Fruit fly (Drosophila melanogaster): ENCODE data around the gene CG4218.
A peak's percentile ranks its signal among the peaks of the same experiment; 100 is the strongest.

CG4218 gene

DNA sequence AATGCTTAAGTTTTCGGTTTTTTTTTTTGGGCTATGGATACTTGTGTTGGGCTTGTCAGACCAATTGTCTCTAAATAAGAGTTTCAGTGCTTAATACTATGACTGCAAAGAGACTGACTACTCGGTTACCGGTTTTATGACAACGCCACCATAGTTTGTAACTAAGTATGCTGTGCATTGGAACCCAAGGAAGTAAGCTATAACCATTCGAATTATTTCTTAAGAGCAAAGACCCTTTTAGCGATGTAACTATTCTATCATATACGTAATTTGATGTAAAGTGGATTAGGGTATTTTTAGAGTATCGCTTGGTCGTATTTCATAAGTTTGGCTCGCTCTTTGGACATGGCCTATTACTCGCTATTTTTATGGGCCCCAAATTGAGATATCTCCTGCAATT lies at the start of gene CG4218:
Gene CG4218, minus strand, starts transcription at position 101 of the 400 bp plus-strand sequence.
- TF ChIP-seq psq (optimal IDR thresholded peaks at IDR 0.05) (no peak), pan (optimal IDR thresholded peaks at IDR 0.05) (no peak), CG8478 (optimal IDR thresholded peaks at IDR 0.05) (no peak), Dll (optimal IDR thresholded peaks at IDR 0.05) (no peak), EcR (GFP tag; optimal IDR thresholded peaks at IDR 0.05) (no peak), usp (GFP tag; optimal IDR thresholded peaks at IDR 0.05) (no peak)

DNA sequence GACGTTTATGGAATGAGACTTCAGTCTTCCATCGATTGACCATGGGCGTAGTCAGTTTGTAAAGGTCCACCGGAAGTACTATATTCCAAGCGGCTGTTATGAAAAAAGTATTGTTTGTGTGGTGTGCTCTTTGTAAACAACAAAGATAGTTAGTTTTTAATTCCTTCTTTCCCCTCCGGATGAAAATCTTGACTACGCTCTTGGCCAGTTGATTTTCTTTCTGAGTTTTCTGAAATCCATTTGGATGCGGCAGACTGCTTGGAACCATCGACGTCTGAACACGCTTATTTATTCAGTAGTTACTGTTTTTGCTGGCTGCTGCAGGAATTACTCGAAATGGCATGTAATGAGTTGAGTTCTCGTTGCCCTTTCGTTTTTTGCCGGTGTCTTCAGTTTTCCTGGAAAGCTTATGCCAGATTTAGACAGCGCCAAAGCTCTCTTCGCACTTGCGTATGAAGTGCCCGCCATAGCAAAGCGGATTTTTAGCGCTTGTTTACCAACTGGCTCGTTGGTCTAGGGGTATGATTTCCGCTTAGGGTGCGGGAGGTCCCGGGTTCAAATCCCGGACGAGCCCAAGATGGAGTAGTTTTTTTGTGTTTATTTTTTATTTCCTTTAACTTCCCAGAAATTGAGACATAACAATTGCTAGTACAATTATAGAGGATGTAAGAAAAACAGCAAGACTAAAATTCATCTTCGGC lies 49.6 kb upstream of the CG4218 start:
- TF ChIP-seq EcR (GFP tag; optimal IDR thresholded peaks at IDR 0.05) (no peak), Dll (optimal IDR thresholded peaks at IDR 0.05) (no peak), psq (optimal IDR thresholded peaks at IDR 0.05) (no peak), CG8478 (optimal IDR thresholded peaks at IDR 0.05) (no peak), pan (optimal IDR thresholded peaks at IDR 0.05) (no peak)

DNA sequence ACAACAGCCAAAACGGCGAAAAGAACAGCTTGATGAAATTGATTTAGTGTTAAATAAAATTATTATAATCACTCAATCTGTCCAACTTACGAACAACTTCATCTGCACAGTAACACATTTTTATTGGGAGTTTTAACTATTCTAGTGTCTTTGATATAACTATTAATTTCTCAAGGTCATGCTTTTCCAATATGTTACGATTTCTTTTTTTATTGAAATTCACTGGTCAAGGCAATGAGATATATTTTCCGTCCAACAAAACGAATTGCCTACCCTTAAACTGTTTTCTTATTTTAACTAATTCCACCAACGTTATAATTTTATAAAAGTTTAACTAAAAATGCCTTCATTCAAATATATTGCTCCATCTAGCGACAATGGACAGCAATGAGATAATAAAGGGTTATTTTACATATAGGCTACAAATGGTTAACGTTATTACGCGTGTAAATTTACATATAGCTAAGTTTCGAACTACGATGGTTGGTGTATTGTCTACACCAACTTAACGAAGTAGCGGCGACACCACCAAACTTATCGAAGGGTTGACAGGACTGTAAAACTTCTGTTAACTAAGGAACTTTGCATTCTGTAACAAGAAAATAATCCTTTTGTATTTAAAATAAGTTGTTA lies 39.8 kb upstream of the CG4218 start:
- TF ChIP-seq pan (optimal IDR thresholded peaks at IDR 0.05) (no peak), Dll (optimal IDR thresholded peaks at IDR 0.05) (no peak), psq (optimal IDR thresholded peaks at IDR 0.05) (no peak)

DNA sequence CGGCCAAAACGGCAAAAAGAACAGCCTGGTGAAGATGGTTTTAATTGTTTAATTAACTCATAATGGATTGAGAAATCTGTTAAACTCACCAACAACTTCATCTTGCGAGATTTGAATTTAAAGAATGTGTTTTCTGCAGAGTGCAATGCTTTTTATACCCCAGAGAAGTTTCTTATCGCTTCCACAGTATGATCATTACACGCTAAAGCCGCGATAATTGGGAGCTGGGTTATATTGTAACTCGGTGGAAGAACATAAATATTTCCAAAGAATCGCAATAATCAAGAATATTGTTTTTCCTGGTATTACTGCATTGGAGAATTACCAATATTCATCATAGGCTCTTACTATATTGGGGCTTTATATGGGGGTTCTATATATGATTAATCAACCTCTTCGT lies 39.2 kb upstream of the CG4218 start, which contains the start of gene CG42680:
Gene CG42680, minus strand, starts transcription at position 101 of the 400 bp plus-strand sequence.
- no peak for TF ChIP-seq CG8478 (optimal IDR thresholded peaks at IDR 0.05)

DNA sequence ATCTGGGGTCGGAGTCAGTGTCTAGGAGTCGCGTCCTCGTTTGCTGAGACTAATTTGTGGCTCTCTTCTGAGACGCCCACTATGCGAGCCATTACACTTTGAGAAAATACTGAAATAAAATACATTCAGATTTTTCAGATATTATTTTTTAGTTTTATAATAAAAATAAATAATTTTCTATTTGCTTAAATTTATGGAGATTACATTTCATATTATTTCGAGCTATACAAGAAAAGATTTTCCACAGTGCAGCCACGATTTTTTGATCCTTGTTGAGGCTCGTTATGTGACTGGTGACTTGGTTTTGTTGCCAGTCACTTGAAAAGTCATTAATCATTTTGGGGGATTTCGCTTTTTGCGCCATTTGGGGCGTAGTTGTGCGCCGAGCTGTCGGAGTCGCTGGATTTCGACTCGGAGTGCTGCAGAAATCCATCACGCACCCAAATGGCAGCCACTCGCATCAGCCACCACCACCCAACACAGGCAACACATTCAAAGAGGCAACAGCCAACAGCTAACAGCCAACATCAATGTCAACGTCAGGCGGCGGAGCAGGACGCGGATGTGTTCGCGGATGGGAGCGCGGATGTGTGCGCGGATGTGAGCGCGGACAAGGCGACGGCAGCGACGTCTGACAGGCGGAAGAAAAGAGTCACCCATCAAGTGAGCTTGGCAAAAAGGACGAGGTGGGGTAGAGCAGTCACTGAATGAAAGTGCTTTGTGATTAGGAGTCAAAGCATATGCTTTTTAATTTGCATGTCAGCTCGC lies 38.0 kb upstream of the CG4218 start:
- TF ChIP-seq pan (optimal IDR thresholded peaks at IDR 0.05) (no peak), CG8478 (optimal IDR thresholded peaks at IDR 0.05) (no peak), Dll (optimal IDR thresholded peaks at IDR 0.05) (no peak), EcR (GFP tag; optimal IDR thresholded peaks at IDR 0.05) (no peak), psq (optimal IDR thresholded peaks at IDR 0.05) (no peak), usp (GFP tag; optimal IDR thresholded peaks at IDR 0.05) (no peak)

DNA sequence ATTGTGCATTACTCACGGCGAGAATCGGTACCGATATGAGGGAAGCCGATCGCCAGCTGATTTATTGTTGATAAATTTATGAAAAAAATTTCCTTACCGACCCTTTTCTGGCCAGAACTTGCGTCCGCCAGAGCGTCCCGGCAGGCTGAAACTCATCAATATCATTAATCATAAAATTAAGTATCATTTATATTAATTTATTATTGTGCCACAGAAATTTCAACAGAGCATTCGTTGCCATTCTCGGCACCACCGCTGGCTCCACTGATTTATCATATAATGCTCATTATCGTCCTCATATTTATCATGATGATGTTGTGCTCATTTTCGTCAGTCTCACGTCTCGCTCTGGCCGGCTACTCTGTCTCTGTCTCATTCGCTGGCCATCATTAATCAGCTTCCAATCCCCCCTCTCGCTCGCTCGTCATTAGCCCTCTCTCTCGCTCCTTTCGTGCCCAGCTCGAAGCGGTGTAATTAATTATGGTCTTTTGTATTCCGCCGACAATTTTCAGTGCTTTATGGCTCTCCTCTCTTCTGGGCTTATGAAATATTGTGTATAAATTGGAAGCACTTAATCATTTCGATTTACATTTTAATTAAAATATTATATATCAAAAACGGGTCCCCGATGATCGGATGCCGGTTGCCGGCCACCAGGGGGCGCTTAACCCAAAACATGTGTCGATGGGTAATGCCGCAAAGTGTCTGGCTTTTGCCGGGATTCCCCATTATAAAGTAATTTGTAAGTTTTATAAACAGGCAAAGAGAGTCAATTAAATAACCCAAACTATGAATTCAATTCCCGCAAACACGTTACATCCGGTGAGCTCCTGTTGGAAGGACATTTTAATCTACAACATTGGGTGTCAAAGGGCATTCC lies 32.0 kb upstream of the CG4218 start:
- TF ChIP-seq usp (GFP tag; optimal IDR thresholded peaks at IDR 0.05) (no peak), CG8478 (optimal IDR thresholded peaks at IDR 0.05) (no peak), Dll (optimal IDR thresholded peaks at IDR 0.05) (peak; percentile 59)

DNA sequence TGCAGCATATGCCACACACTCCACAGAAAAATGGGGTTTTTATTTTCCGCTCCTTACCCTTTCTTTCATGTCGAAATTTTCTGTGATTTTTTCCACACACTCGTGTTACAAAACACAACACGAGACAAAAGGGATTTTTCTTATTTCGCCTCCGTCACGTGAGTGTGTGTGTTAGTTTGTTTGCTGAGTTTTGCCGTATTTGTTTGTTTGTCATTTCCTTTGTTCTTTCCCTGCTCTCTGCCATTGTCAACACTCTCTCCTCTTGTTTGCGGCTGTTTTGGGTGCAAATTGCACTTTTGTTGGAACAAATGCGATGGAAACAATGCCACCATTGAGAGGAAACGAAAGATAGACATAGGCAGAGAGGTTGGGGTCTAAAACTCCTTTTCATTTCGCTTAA lies 30.5 kb upstream of the CG4218 start:
- TF ChIP-seq usp (GFP tag; optimal IDR thresholded peaks at IDR 0.05), result no peak
- TF ChIP-seq pan (optimal IDR thresholded peaks at IDR 0.05), result no peak

DNA sequence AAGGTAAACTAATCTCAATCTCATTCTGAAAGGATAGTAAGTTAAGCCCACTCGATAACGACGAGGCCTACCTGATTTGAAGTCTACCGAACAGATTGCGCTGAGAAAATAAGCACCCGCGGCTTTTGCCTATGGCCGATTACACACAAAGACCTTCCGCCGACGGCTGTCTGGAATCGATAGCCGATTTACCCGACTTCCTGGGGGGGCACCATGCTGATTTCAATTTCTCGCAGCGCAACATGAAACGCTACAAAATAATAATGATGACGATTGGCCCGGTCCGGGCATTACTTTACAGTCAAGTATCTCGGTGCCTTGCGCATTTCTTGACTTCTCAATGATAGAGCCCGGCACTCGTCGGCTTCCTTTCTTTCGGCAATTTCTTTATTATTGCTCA lies 28.3 kb upstream of the CG4218 start:
- TF ChIP-seq EcR (GFP tag; optimal IDR thresholded peaks at IDR 0.05) (no peak), pan (optimal IDR thresholded peaks at IDR 0.05) (no peak), Dll (optimal IDR thresholded peaks at IDR 0.05) (no peak), usp (GFP tag; optimal IDR thresholded peaks at IDR 0.05) (no peak), psq (optimal IDR thresholded peaks at IDR 0.05) (no peak), CG8478 (optimal IDR thresholded peaks at IDR 0.05) (no peak)

DNA sequence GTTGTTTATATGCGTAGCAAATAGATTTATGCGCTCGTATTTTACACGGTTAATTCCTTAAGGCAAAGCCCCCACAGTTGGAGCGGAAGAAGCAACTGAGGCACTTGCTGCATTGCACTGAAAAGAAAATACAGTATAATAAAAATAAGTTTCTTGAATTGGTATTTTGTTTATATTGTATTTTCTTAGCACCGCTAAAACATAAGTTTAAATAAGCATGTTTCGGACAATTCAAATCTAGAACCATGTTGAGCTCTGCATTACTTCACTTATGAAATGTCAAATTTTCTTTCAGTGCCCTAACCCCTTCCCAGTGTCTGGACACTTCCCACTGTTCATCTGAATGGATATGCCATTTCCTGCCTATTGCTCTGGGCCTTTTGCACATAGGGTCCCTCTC lies 25.9 kb upstream of the CG4218 start:
- no peak for TF ChIP-seq EcR (GFP tag; optimal IDR thresholded peaks at IDR 0.05)
- no peak for TF ChIP-seq CG8478 (optimal IDR thresholded peaks at IDR 0.05)
- no peak for TF ChIP-seq Dll (optimal IDR thresholded peaks at IDR 0.05)
- TF ChIP-seq psq (optimal IDR thresholded peaks at IDR 0.05), result no peak
- no peak for TF ChIP-seq pan (optimal IDR thresholded peaks at IDR 0.05)
- TF ChIP-seq usp (GFP tag; optimal IDR thresholded peaks at IDR 0.05), result no peak

DNA sequence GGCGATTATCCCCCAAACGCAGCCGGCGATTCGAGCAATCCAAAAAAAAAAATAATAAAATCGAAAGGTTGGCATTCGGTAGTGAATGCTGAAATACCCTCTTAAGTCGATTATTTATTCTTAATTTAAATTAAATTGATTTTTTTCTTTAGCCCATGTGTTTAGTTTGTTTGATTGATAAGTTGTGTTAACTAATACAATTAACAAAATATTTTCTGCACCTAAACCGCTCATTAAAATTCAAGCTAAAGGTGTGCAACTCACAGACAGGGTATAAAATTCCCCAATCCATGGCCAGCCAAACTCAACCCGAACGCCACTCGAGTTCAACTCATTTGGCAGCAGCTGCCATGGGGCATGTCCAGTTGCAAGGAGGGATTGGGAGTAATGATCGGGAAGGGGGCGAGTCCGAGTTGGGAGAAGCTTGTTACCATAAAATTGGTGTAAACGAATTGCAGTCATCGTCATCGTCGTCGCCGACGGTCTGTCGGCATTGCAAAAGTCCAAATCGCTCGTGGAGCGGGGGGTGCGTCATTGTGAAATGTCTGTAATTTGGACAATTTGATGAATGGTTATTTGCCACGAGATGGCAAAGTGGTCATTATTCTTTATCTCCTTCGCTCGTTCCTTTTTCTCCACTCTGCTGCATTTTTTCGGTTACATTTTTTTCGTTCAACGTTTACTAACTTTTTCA lies 24.5 kb upstream of the CG4218 start:
- TF ChIP-seq Dll (optimal IDR thresholded peaks at IDR 0.05) (peak; percentile 91), usp (GFP tag; optimal IDR thresholded peaks at IDR 0.05) (no peak), EcR (GFP tag; optimal IDR thresholded peaks at IDR 0.05) (no peak)

DNA sequence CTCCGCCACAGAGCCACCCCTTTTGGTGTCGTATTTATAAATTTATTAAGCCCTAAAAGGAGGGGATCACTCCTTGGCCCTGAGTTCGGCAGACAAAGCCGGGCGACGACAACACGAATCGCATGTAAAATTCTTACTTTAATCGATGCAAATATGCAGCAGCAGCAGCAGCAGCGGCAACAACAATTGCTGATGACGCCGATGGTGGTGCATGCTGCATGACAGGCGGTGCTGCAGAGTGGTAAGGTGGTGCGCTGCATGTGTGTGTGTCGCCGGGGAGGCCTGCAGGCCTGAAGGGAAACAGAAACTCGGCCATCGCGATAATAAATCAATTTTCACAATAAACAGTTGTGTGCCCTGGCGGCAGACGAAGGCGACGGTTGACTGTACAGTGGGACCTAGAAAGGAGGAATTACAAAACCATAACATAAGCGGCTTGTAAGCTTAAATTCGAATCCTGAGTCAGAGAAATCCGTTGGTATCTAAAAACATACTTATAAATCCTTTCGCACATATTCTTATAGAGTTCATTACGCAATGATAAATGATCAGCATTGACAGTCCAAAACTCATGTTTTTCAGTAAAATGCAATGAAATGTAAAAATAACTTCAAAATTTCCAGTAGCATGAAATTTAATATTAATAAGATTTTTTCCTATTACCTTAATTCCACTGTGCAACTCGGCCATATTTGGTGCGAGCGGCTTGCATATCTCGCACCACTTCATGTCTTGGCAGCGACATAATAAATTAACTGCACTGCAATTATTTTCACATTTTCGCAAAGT lies 23.0 kb upstream of the CG4218 start:
- no peak for TF ChIP-seq psq (optimal IDR thresholded peaks at IDR 0.05)
- TF ChIP-seq usp (GFP tag; optimal IDR thresholded peaks at IDR 0.05), result no peak
- no peak for TF ChIP-seq Dll (optimal IDR thresholded peaks at IDR 0.05)
- TF ChIP-seq CG8478 (optimal IDR thresholded peaks at IDR 0.05), result no peak
- no peak for TF ChIP-seq EcR (GFP tag; optimal IDR thresholded peaks at IDR 0.05)
- no peak for TF ChIP-seq pan (optimal IDR thresholded peaks at IDR 0.05)
